Worm (Caenorhabditis elegans): ENCODE measurements around the gene K09F6.13.
"Not testable (repeated sequence)": the region's sequence is repeated elsewhere in the genome, so short reads cannot be mapped to it uniquely, and the experiment has no call there.

Gene K09F6.13

DNA sequence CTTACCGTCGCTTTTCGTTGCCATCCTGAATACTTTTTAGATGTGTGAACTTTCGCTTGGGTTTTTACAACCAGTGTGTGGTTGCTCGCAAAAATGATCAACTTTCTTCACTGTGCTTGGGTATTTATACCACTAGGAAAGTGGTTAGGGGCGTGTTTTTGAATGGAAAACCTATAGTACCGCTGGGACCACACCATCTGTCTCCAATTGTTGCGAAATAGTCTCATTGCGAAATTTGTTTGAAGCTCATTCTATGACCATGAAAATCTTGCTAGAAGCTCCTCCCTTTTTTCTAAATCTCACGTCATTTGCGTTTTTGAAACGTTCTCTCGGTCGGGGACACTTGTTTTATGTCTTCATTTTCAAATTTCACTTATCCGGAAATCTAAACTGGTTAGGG, at the start of gene K09F6.13, which contains the start of gene K09F6.10:
Gene K09F6.13 (plus strand): TSS at position 317 of the 400 bp plus-strand sequence.
Gene K09F6.10 (minus strand): TSS at position 86 of the 400 bp plus-strand sequence.
- TF ChIP-seq unc-62 (GFP tag; optimal IDR thresholded peaks at IDR 0.05) = no peak

DNA sequence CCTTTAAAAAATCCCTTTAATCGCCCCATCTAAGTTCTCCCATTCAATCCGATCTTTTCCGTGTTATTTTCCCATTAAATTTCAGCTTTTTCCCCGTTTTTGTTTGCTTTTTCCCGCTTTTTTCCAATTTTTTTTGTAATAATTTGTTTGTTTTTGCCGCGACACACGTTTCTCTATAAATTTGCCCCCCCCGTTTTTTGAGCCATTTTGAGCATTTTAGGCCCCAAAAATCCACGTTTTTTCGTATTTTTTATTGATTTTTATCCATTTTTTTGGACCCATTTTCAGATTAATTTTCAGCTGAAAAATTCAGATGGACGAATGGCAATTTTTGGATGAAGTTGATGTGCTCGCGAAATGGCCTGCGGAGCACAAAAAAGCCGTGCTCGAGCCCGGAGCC, 45.6 kb upstream of the K09F6.13 start, which contains the start of gene F54A3.2:
Gene F54A3.2 (plus strand): TSS at position 301 of the 400 bp plus-strand sequence.
- no peak for TF ChIP-seq unc-62 (GFP tag; optimal IDR thresholded peaks at IDR 0.05)

DNA sequence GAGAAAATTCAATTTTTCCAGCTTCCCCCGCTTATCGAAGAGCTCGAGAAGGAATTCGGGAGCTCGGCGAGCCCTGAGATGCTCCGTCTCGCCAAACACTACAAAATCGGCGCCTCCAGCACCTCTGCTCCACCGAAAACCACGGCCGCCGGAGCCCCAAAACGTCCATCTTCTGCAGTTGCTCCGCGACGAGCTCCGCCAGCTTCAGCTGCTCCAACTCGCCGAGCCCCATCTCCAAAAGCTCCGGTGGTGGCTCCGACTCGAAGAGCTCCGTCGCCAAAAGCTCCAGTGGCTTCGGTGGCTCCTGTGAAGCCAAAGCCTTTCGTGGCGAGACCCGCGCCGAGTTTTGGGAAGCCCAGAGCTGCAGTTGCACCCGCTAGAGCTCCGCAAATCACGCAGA, 37.3 kb upstream of the K09F6.13 start:
- no peak for TF ChIP-seq unc-62 (GFP tag; optimal IDR thresholded peaks at IDR 0.05)

DNA sequence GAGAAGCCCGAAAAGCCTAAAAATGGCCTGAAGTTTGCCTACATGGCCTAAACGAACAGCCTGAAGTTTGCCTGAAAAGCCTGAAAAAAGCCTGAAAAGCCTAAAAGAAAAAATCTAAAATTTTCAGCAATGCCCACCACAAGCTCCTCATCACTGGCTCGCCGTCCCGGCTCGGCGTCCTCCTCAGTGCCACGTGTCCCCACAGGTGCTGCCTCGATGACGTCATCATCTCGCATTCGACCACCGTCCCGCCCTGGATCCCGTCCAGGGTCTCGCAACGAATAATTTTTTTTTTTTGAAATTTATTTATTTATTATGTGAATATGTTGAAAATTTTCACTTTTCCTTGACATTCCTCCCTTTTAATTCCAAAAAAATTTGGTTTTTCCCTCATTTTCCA, 35.2 kb upstream of the K09F6.13 start:
- TF ChIP-seq unc-62 (GFP tag; optimal IDR thresholded peaks at IDR 0.05) = no peak

DNA sequence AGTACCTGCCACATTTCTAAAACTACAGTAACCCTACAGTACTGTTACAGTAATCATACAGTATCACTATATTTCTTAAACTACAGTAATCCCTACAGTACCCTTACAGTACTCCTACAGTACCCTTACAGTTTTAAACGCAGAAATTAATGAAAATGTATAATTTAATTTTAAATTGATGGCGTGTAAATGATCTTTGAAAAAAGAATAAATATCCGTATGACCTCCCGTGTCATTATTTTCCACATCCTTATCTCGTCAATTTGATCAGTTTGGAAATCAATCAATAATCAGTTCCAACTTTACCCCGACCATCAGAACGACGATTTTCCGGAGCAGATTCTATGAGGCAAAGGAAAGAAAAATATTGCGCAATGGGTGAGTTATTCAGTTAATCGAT, 34.1 kb upstream of the K09F6.13 start, which contains the start of gene K09F6.3:
Gene K09F6.3 (plus strand): TSS at position 301 of the 400 bp plus-strand sequence.
- not testable (repeated sequence) for TF ChIP-seq unc-62 (GFP tag; optimal IDR thresholded peaks at IDR 0.05)

- no peak for TF ChIP-seq unc-62 (GFP tag; optimal IDR thresholded peaks at IDR 0.05)
Observed at ce11 chrII:2273750-2274149, 15.2 kb upstream of the K09F6.13 start.

- TF ChIP-seq unc-62 (GFP tag; optimal IDR thresholded peaks at IDR 0.05) = no peak
Observed at ce11 chrII:2277418-2277817, 11.5 kb upstream of the K09F6.13 start, which contains the start of gene K09F6.15. K09F6.15 (minus strand) TSS chrII:2277518.

DNA sequence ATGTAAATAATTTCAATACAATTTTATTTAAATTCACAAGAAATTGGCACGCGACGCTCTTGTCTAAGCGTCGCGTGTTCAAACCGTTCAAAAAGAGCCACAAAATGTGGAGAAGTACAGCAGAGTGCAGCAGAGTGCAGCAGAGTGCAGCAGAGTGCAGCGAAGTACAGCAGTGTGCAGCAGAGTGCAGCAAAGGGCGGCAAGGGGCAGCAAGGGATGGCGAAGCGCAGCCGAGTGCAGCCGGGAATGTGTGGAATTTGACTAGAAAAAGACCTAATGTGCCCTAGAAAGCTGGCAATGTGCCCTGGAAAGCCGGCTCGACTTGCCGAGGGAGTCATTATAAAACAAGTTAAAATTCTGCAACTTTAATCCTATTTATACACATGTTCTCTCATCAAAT, 9.7 kb upstream of the K09F6.13 start, which contains the start of gene K09F6.6:
Gene K09F6.6 (minus strand): TSS at position 43 of the 400 bp plus-strand sequence.
- TF ChIP-seq unc-62 (GFP tag; optimal IDR thresholded peaks at IDR 0.05) = no peak

DNA sequence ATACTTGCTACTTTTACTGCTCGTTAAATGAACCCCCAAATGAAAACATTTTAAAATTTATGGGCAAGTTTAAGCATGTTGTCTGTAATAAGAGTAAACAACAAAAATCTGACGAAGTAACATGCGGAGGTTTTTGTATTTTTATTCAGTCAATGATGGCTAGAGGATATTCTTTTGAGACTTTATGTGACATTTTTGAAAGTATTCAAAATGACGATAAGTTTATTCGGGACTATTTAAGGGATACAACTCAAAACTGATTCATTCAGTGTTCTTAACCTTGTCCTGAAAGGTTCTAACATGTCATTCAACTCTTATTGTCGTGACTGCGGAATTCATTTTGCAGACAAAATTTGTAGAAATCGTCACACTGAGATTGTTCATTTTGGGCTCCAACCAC, 9.1 kb upstream of the K09F6.13 start, which contains the start of gene K09F6.11:
Gene K09F6.11 (plus strand): TSS at position 301 of the 400 bp plus-strand sequence.
- no peak for TF ChIP-seq unc-62 (GFP tag; optimal IDR thresholded peaks at IDR 0.05)

DNA sequence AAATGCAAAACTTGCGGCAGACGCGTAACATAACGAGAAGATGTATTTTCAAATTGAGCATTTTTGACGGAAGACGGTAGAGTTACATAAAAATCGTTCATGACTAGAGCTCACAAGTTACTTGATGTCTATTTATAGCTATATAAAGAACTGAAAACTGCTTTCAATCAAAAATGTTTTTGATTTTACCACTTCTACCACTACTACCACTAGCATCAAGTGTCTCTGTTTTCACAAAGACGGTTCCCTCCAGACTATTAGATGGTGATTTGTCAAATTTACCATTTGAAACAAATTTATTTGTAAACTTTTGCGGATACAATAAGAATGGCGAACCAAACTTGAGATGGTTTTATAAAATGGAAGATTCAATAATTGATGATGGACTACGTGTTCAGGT, 6.3 kb upstream of the K09F6.13 start, which contains the start of gene K09F6.9:
Gene K09F6.9 (minus strand): TSS at position 101 of the 400 bp plus-strand sequence.
- not testable (repeated sequence) for TF ChIP-seq unc-62 (GFP tag; optimal IDR thresholded peaks at IDR 0.05)

ce11 chrII:2284703-2285102, 4.2 kb upstream of the K09F6.13 start:
- TF ChIP-seq unc-62 (GFP tag; optimal IDR thresholded peaks at IDR 0.05) = no peak

- no peak for TF ChIP-seq unc-62 (GFP tag; optimal IDR thresholded peaks at IDR 0.05)
Observed at ce11 chrII:2289441-2289840, 527 bp downstream of the K09F6.13 start.

- TF ChIP-seq unc-62 (GFP tag; optimal IDR thresholded peaks at IDR 0.05) = no peak
Observed at ce11 chrII:2292027-2292426, 3.1 kb downstream of the K09F6.13 start, which contains the start of gene K09F6.7. K09F6.7 (minus strand) TSS chrII:2292127.

- no peak for TF ChIP-seq unc-62 (GFP tag; optimal IDR thresholded peaks at IDR 0.05)
Observed at ce11 chrII:2292549-2292948, 3.6 kb downstream of the K09F6.13 start.

- no peak for TF ChIP-seq unc-62 (GFP tag; optimal IDR thresholded peaks at IDR 0.05)
Observed at ce11 chrII:2295817-2296315, 7.0 kb downstream of the K09F6.13 start, which contains the start of gene fbxc-25. fbxc-25 (minus strand) TSS chrII:2296265.

- TF ChIP-seq unc-62 (GFP tag; optimal IDR thresholded peaks at IDR 0.05) = no peak
Observed at ce11 chrII:2298742-2299141, 9.8 kb downstream of the K09F6.13 start, which contains the start of gene B0281.4. B0281.4 (minus strand) TSS chrII:2298842.

- TF ChIP-seq unc-62 (GFP tag; optimal IDR thresholded peaks at IDR 0.05) = no peak
Observed at ce11 chrII:2300861-2301260, 11.9 kb downstream of the K09F6.13 start, which contains the start of gene B0281.5. B0281.5 (minus strand) TSS chrII:2300961.
